Fruit fly (Drosophila melanogaster): ENCODE results near the gene CG16989.

- no peak for TF ChIP-seq CG12605 (GFP tag; IDR thresholded peaks at IDR 0.05)
- no peak for TF ChIP-seq CG15710 (tag; optimal IDR thresholded peaks at IDR 0.05)
- no peak for TF ChIP-seq rn (GFP tag; IDR thresholded peaks at IDR 0.05)
- TF ChIP-seq Pif1B (GFP tag; optimal IDR thresholded peaks at IDR 0.05): no peak
- TF ChIP-seq CG14655 (GFP tag; optimal IDR thresholded peaks at IDR 0.05): no peak
- no peak for TF ChIP-seq CG8159 (tag; optimal IDR thresholded peaks at IDR 0.05)
- TF ChIP-seq CG32121 (GFP tag; IDR thresholded peaks at IDR 0.05): 0 out of 2 replicates have a peak, but pooled peaks have one; percentile 14
- TF ChIP-seq CG8301 (tag; optimal IDR thresholded peaks at IDR 0.05): no peak
- peak; percentile 53 for TF ChIP-seq EcR (GFP tag; optimal IDR thresholded peaks at IDR 0.05)
- TF ChIP-seq Snoo (tag; optimal IDR thresholded peaks at IDR 0.05): peak; percentile 5
- TF ChIP-seq CG13204 (GFP tag; optimal IDR thresholded peaks at IDR 0.05): peak; percentile 6
- no peak for TF ChIP-seq gl (tag; optimal IDR thresholded peaks at IDR 0.05)
Observed at dm6 chrX:796397-796989, 3.5 kb downstream of the CG16989 start.
